Fruit fly (Drosophila melanogaster) whole organism, embryonic: Measurements from ENCODE around the gene CG4452.

ENCODE experiments used
- CG10462 ChIP-seq: fragments of 200-800 bp; sonication (Bioruptor generic); optimal IDR thresholded peaks from 2 replicates; lab custom pipeline; 2016; ENCODE audit warnings: missing biosample characterization, missing genetic modification characterization
- CG11247 ChIP-seq: fragments of 200-800 bp; sonication (Bioruptor generic); IDR thresholded peaks from 2 replicates; pipeline ENCODE4 v1.3.6; 2022; ENCODE audit warnings: missing biosample characterization, missing genetic modification characterization
- CG1233 ChIP-seq: fragments of 200-800 bp; sonication (Bioruptor generic); optimal IDR thresholded peaks from 4 replicates; lab custom pipeline; 2018; ENCODE audit warnings: missing biosample characterization, mild to moderate bottlenecking, missing genetic modification characterization
- CG14710 ChIP-seq: fragments of 200-800 bp; sonication (Bioruptor generic); optimal IDR thresholded peaks from 3 replicates; lab custom pipeline; 2019; ENCODE audit warnings: missing biosample characterization, mild to moderate bottlenecking, missing genetic modification characterization, moderate library complexity
- CG15479 ChIP-seq: fragments of 200-800 bp; sonication (Bioruptor generic); optimal IDR thresholded peaks from 3 replicates; lab custom pipeline; 2019; ENCODE audit warnings: missing biosample characterization, mild to moderate bottlenecking, missing genetic modification characterization, moderate library complexity
- CG15696 ChIP-seq: fragments of 200-800 bp; sonication (Bioruptor generic); optimal IDR thresholded peaks from 2 replicates; lab custom pipeline; 2019; ENCODE audit warnings: missing biosample characterization, mild to moderate bottlenecking, missing genetic modification characterization, moderate library complexity
- CG1603 ChIP-seq: fragments of 200-800 bp; sonication (Bioruptor generic); optimal IDR thresholded peaks from 2 replicates; lab custom pipeline; 2019; ENCODE audit warnings: missing biosample characterization, mild to moderate bottlenecking, missing genetic modification characterization, moderate library complexity
- CG16813 ChIP-seq: fragments of 200-800 bp; sonication (Bioruptor generic); IDR thresholded peaks from 3 replicates; pipeline ENCODE4 v1.3.6; 2022; ENCODE audit warnings: missing biosample characterization, missing genetic modification characterization; ENCODE audit not compliant: partially characterized antibody
- CG17186 ChIP-seq: fragments of 200-800 bp; sonication (Bioruptor generic); optimal IDR thresholded peaks from 3 replicates; lab custom pipeline; 2017; ENCODE audit warnings: missing biosample characterization, missing genetic modification reagents, missing genetic modification characterization
- CG17829 ChIP-seq: fragments of 200-800 bp; optimal IDR thresholded peaks from 2 replicates; lab custom pipeline; 2019; ENCODE audit warnings: missing biosample characterization, mild to moderate bottlenecking, missing genetic modification characterization, moderate library complexity
- CG18262 ChIP-seq: fragments of 200-800 bp; optimal IDR thresholded peaks from 3 replicates; lab custom pipeline; 2019; ENCODE audit warnings: missing biosample characterization, mild to moderate bottlenecking, missing genetic modification characterization, moderate library complexity
- CG1832 ChIP-seq: fragments of 200-800 bp; sonication (Bioruptor generic); optimal IDR thresholded peaks from 2 replicates; lab custom pipeline; 2017; ENCODE audit warnings: missing biosample characterization, mild to moderate bottlenecking, missing genetic modification characterization, inconsistent platforms
- CG2116 ChIP-seq: fragments of 200-800 bp; sonication (Bioruptor generic); optimal IDR thresholded peaks from 3 replicates; lab custom pipeline; 2018; ENCODE audit warnings: missing biosample characterization, mild to moderate bottlenecking, missing genetic modification characterization
- CG2120 ChIP-seq: fragments of 200-800 bp; sonication (Bioruptor generic); optimal IDR thresholded peaks from 3 replicates; lab custom pipeline; 2016; ENCODE audit warnings: missing biosample characterization, missing genetic modification characterization
- CG2129 ChIP-seq: fragments of 200-800 bp; sonication (Bioruptor generic); IDR thresholded peaks from 2 replicates; pipeline ENCODE4 v1.3.6; 2022; ENCODE audit warnings: missing biosample characterization, missing genetic modification characterization; ENCODE audit not compliant: partially characterized antibody
- CG33557 ChIP-seq: fragments of 200-800 bp; sonication (Bioruptor generic); optimal IDR thresholded peaks from 2 replicates; lab custom pipeline; 2019; ENCODE audit warnings: missing biosample characterization, mild to moderate bottlenecking, missing genetic modification characterization, moderate library complexity
- CG34376 ChIP-seq: fragments of 200-800 bp; sonication (Bioruptor generic); optimal IDR thresholded peaks from 2 replicates; lab custom pipeline; 2018; ENCODE audit warnings: missing biosample characterization, mild to moderate bottlenecking, missing genetic modification characterization
- CG4404 ChIP-seq: fragments of 200-800 bp; sonication (Bioruptor generic); IDR thresholded peaks from 2 replicates; pipeline ENCODE4 v1.3.6; 2022; ENCODE audit warnings: missing biosample characterization, missing genetic modification characterization
- CG7357 ChIP-seq: fragments of 200-800 bp; sonication (Bioruptor generic); IDR thresholded peaks from 3 replicates; pipeline ENCODE4 v1.3.6; 2022; ENCODE audit warnings: missing biosample characterization, missing genetic modification characterization
- CG7556 ChIP-seq: fragments of 200-800 bp; sonication (Bioruptor generic); optimal IDR thresholded peaks from 2 replicates; lab custom pipeline; 2017; ENCODE audit warnings: missing biosample characterization, mild to moderate bottlenecking, missing genetic modification characterization
- CG9797 ChIP-seq: fragments of 200-800 bp; sonication (Bioruptor generic); optimal IDR thresholded peaks from 3 replicates; lab custom pipeline; 2018; ENCODE audit warnings: missing biosample characterization, mild to moderate bottlenecking, missing genetic modification characterization
- Ets97D ChIP-seq: fragments of 200-800 bp; sonication (Bioruptor generic); optimal IDR thresholded peaks from 3 replicates; lab custom pipeline; 2016; ENCODE audit warnings: missing biosample characterization, missing genetic modification characterization
- Fer2 ChIP-seq: fragments of 200-800 bp; sonication (Bioruptor generic); optimal IDR thresholded peaks from 2 replicates; lab custom pipeline; 2018; ENCODE audit warnings: missing biosample characterization, mild to moderate bottlenecking, missing genetic modification characterization, moderate library complexity
- HmgZ ChIP-seq: fragments of 200-800 bp; sonication (Bioruptor generic); optimal IDR thresholded peaks from 2 replicates; lab custom pipeline; 2018; ENCODE audit warnings: missing biosample characterization, mild to moderate bottlenecking, missing genetic modification characterization
- Lhr ChIP-seq: fragments of 200-800 bp; sonication (Bioruptor generic); optimal IDR thresholded peaks from 3 replicates; lab custom pipeline; 2017; ENCODE audit warnings: mild to moderate bottlenecking, missing biosample characterization, missing genetic modification reagents, missing genetic modification characterization
- MTF-1 ChIP-seq: fragments of 200-800 bp; sonication (Bioruptor generic); optimal IDR thresholded peaks from 2 replicates; lab custom pipeline; 2018; ENCODE audit warnings: missing biosample characterization, mild to moderate bottlenecking, missing genetic modification characterization, borderline replicate concordance
- Nf-YC ChIP-seq: fragments of 200-800 bp; optimal IDR thresholded peaks from 3 replicates; lab custom pipeline; 2019; ENCODE audit warnings: missing biosample characterization, mild to moderate bottlenecking, missing genetic modification characterization, moderate library complexity
- Ssrp ChIP-seq: fragments of 200-800 bp; sonication (Bioruptor generic); optimal IDR thresholded peaks from 2 replicates; lab custom pipeline; 2018; ENCODE audit warnings: missing biosample characterization, mild to moderate bottlenecking, missing genetic modification characterization, moderate library complexity
- Stat92E ChIP-seq, 3 experiments: fragments of >200 bp in 2 of 3; fragments of 200-800 bp in 1 of 3; sonication (Bioruptor generic) in 1 of 3; optimal IDR thresholded peaks; 2 replicates each; lab custom pipeline; 2017 to 2019; ENCODE audit warnings: missing biosample characterization in 3 of 3, missing genetic modification characterization in 3 of 3, mild to moderate bottlenecking in 1 of 3, moderate library complexity in 1 of 3
- YL-1 ChIP-seq: fragments of 200-800 bp; sonication (Bioruptor generic); optimal IDR thresholded peaks from 3 replicates; lab custom pipeline; 2017; ENCODE audit warnings: missing biosample characterization, mild to moderate bottlenecking, missing genetic modification characterization
- ac ChIP-seq: fragments of 200-800 bp; sonication (Bioruptor generic); optimal IDR thresholded peaks from 3 replicates; lab custom pipeline; 2017; ENCODE audit warnings: missing biosample characterization, mild to moderate bottlenecking, missing genetic modification characterization
- al ChIP-seq: fragments of 200-800 bp; sonication (Bioruptor generic); IDR thresholded peaks from 2 replicates; pipeline ENCODE4 v1.3.6; 2022; ENCODE audit warnings: missing biosample characterization, missing genetic modification characterization
- bab2 ChIP-seq: fragments of 200-800 bp; sonication (Bioruptor generic); optimal IDR thresholded peaks from 2 replicates; lab custom pipeline; 2016; ENCODE audit warnings: missing biosample characterization, missing genetic modification characterization
- chn ChIP-seq: fragments of 200-800 bp; sonication (Bioruptor generic); optimal IDR thresholded peaks from 2 replicates; lab custom pipeline; 2016; ENCODE audit warnings: missing biosample characterization, missing genetic modification characterization
- da ChIP-seq: fragments of 200-800 bp; sonication (Bioruptor generic); optimal IDR thresholded peaks from 2 replicates; lab custom pipeline; 2016; ENCODE audit warnings: missing biosample characterization, missing genetic modification characterization
- dmrt99B ChIP-seq: fragments of 200-800 bp; sonication (Bioruptor generic); optimal IDR thresholded peaks from 2 replicates; lab custom pipeline; 2018; ENCODE audit warnings: missing biosample characterization, mild to moderate bottlenecking, missing genetic modification characterization, moderate library complexity
- gfzf ChIP-seq: fragments of 200-800 bp; sonication (Bioruptor generic); optimal IDR thresholded peaks from 2 replicates; lab custom pipeline; 2016; ENCODE audit warnings: missing biosample characterization, mild to moderate bottlenecking, missing genetic modification characterization, moderate library complexity
- gsb-n ChIP-seq: fragments of 200-800 bp; sonication (Bioruptor generic); optimal IDR thresholded peaks from 3 replicates; lab custom pipeline; 2018; ENCODE audit warnings: missing biosample characterization, mild to moderate bottlenecking, missing genetic modification characterization
- hbn ChIP-seq: fragments of 200-800 bp; sonication (Bioruptor generic); IDR thresholded peaks from 2 replicates; pipeline ENCODE4 v1.3.6; 2022; ENCODE audit warnings: missing biosample characterization, missing genetic modification characterization; ENCODE audit not compliant: partially characterized antibody
- lov ChIP-seq, 2 experiments: fragments of 200-800 bp in 1 of 2; fragments of >200 bp in 1 of 2; sonication (Bioruptor generic) in 1 of 2; IDR thresholded peaks in 1 of 2; optimal IDR thresholded peaks in 1 of 2; 2 replicates in 1 of 2; 3 replicates in 1 of 2; pipeline versions ENCODE4 v1.3.6 to Lab custom; 2017 to 2022; ENCODE audit warnings: missing biosample characterization in 1 of 2, missing genetic modification characterization in 1 of 2
- nmo ChIP-seq: fragments of 200-800 bp; sonication (Bioruptor generic); optimal IDR thresholded peaks from 2 replicates; lab custom pipeline; 2018; ENCODE audit warnings: missing biosample characterization, mild to moderate bottlenecking, missing genetic modification characterization, moderate library complexity
- psq ChIP-seq: fragments of 200-800 bp; sonication (Bioruptor generic); optimal IDR thresholded peaks from 2 replicates; lab custom pipeline; 2017; ENCODE audit warnings: missing biosample characterization, missing genetic modification characterization
- pzg ChIP-seq: fragments of 200-800 bp; sonication (Bioruptor generic); optimal IDR thresholded peaks from 3 replicates; lab custom pipeline; 2018; ENCODE audit warnings: missing biosample characterization, mild to moderate bottlenecking, missing genetic modification characterization, moderate library complexity
- stwl ChIP-seq: fragments of 200-800 bp; sonication (Bioruptor generic); optimal IDR thresholded peaks from 3 replicates; lab custom pipeline; 2018; ENCODE audit warnings: missing biosample characterization, mild to moderate bottlenecking, missing genetic modification characterization, moderate library complexity
- sug ChIP-seq: fragments of 200-800 bp; optimal IDR thresholded peaks from 2 replicates; lab custom pipeline; 2019; ENCODE audit warnings: missing biosample characterization, mild to moderate bottlenecking, missing genetic modification characterization, moderate library complexity
- tgo ChIP-seq: fragments of 200-800 bp; sonication (Bioruptor generic); IDR thresholded peaks from 3 replicates; pipeline ENCODE4 v1.3.6; 2022; ENCODE audit warnings: missing biosample characterization, missing genetic modification characterization
- vnd ChIP-seq: fragments of 200-800 bp; sonication (Bioruptor generic); IDR thresholded peaks from 3 replicates; pipeline ENCODE4 v1.3.6; 2022; ENCODE audit warnings: missing biosample characterization, missing genetic modification characterization; ENCODE audit not compliant: partially characterized antibody
- vvl ChIP-seq: fragments of 200-800 bp; sonication (Bioruptor generic); IDR thresholded peaks from 2 replicates; pipeline ENCODE4 v1.3.6; 2022; ENCODE audit warnings: missing biosample characterization, missing genetic modification characterization

Gene CG4452

DNA sequence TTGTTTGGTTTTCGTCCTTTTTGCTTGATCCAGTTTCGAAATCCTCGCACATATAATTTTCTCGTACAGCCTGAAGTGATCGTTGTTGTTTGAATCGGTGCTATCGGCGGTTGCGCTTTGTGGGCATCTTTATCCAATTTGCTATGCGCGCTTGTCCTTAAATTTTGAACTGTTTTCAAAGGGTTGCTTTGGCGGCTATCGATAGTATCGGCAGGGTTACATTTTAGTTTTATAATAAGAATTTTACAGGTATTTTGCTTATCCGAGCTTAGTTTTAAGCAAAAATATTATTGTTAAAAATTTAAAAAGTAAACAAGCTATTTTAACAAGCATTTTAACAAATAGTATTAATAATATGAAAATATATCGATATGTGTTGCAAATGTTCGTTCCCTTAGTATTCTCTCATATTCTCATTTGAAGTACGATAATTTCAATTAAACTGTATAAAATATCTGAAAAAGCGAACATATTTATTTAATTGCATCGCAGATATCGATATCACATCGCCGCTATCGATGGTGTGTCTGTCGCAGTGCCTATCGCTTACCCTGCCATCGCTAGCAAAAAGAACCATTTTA is at the start of gene CG4452, which contains the start of gene Klp67A (continued):
- TF ChIP-seq pzg (GFP tag; lab: Kevin White, UChicago) (peak; percentile 57), Ssrp (tag; lab: Kevin White, UChicago) (peak; percentile 32), Fer2 (tag; lab: Kevin White, UChicago) (no peak), CG2129 (GFP tag; lab: Robert Waterston, UW) (peak; percentile 95), CG15696 (tag; lab: Kevin White, UChicago) (peak; percentile 37), dmrt99B (tag; lab: Kevin White, UChicago) (no peak), CG33557 (GFP tag; lab: Kevin White, UChicago) (peak; percentile 55), da (GFP tag; lab: Kevin White, UChicago) (no peak), ac (GFP tag; lab: Kevin White, UChicago) (no peak), CG11247 (GFP tag; lab: Robert Waterston, UW) (no peak), CG1832 (GFP tag; lab: Kevin White, UChicago) (no peak), psq (GFP tag; lab: Kevin White, UChicago) (peak; percentile 99), CG7556 (GFP tag; lab: Kevin White, UChicago) (peak; percentile 34), CG1603 (tag; lab: Kevin White, UChicago) (peak; percentile 20), hbn (peak; percentile 83), CG2116 (GFP tag; lab: Kevin White, UChicago) (peak; percentile 100), CG2120 (GFP tag; lab: Kevin White, UChicago) (peak; percentile 45), vvl (GFP tag; lab: Robert Waterston, UW) (no peak), CG9797 (peak; percentile 51), Stat92E (GFP tag; optimal IDR thresholded peaks at IDR 0.05; lab: Kevin White, UChicago) (no peak), sug (peak; percentile 53), gsb-n (peak; percentile 62), CG15479 (peak; percentile 27), gfzf (peak; percentile 3), Ets97D (peak; percentile 67), MTF-1 (GFP tag; lab: Kevin White, UChicago) (no peak), CG14710 (tag; lab: Kevin White, UChicago) (peak; percentile 90), vnd (GFP tag; lab: Robert Waterston, UW) (peak; percentile 93), Nf-YC (tag; lab: Kevin White, UChicago) (peak; percentile 59), al (GFP tag; lab: Robert Waterston, UW) (0 out of 2 replicates have a peak, but pooled peaks have one; percentile 34), stwl (tag; lab: Kevin White, UChicago) (peak; percentile 78), CG34376 (GFP tag; lab: Kevin White, UChicago) (peak; percentile 5), CG17829 (tag; lab: Kevin White, UChicago) (peak; percentile 71), YL-1 (GFP tag; lab: Kevin White, UChicago) (peak; percentile 39), nmo (GFP tag; lab: Kevin White, UChicago) (peak; percentile 79), lov (optimal IDR thresholded peaks at IDR 0.05; lab: Kevin White, UChicago) (no peak), lov (GFP tag; IDR thresholded peaks at IDR 0.05; lab: Robert Waterston, UW) (no peak), bab2 (GFP tag; lab: Kevin White, UChicago) (peak; percentile 20), tgo (peak; percentile 21; the same call in 1 of the 3 replicates), CG16813 (GFP tag; lab: Robert Waterston, UW) (peak; percentile 95), CG4404 (GFP tag; lab: Robert Waterston, UW) (peak; percentile 30; the same call in 1 of the 2 replicates), Lhr (GFP tag; lab: Kevin White, UChicago) (peak; percentile 67), CG17186 (peak; percentile 55), HmgZ (tag; lab: Kevin White, UChicago) (peak; percentile 20), CG7357 (GFP tag; lab: Robert Waterston, UW) (no peak), CG18262 (peak; percentile 68), CG1233 (GFP tag; lab: Kevin White, UChicago) (no peak), CG10462 (no peak), chn (GFP tag; lab: Kevin White, UChicago) (no peak)
